Fruit fly (Drosophila melanogaster) whole organism, larva: Measurements from ENCODE around the gene ERR.

Source experiments
- noc ChIP-seq: fragments of 200-800 bp; sonication (Bioruptor generic); optimal IDR thresholded peaks from 3 replicates; lab custom pipeline; 2019; ENCODE audit warnings: missing biosample characterization, mild to moderate bottlenecking, missing genetic modification characterization, moderate library complexity

Gene ERR

DNA sequence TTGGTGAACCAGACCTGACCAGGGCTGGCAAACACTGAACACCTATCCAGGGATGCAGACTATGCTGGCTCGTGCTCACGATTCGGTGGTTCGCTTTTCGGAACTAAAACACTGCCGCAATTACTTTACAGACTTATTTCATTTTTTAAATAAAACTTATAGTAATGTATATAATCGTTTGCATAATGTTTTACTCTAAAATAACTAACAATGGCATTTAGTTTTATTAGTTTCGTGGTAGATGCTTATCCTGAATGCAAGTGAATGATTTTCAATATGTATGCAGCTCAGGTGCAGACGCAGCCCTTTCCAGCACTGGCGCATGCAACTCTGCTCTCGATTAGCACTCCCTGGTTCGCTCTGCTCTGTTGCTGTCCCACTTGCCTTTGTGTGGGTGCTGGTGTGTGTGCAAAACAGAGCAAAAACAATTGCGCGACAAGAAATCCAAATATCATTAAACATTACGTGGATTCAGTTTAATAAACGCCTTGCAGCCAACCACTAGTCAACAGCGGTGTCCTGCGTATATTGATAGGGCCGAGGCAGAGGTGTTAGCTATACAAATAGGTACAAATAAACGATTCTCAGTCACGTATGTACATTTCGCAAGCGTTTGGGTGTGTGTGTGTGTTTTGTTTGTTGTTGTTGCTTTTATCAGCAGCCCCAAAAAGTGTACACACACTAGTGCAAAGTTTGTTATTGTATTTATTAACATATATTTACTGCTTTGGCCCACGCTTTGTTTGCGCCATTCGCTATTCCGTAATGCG, at the start of gene ERR, which contains the start of gene Atg18a:
ERR (minus strand) TSS at position 45 of the 770 bp plus-strand sequence.
Atg18a (plus strand) TSS at position 231 of the 770 bp plus-strand sequence.
- TF ChIP-seq noc (tag; lab: Kevin White, UChicago) = peak; percentile 89

DNA sequence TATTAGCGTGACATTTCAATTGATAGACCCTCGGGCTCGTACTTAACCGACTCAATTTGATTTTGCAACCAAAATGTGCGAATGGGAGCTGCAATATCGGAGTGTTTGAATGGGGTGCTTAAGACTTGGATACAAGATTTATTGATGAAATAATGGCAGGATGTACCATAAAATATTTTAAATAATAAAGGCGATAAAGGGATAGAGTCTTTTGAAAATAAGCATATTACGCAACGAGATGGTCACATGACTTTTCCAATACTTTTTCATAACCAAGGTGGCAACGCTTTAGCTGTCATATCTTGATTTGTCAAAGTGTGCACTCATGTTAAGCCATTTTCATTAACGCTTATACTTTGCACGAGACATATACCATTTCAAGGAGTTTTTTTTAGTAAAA, 42.5 kb upstream of the ERR start, which contains the start of gene eIF4E3:
eIF4E3 (plus strand) TSS at position 301 of the 400 bp plus-strand sequence.
- no peak for TF ChIP-seq noc (tag; lab: Kevin White, UChicago)

DNA sequence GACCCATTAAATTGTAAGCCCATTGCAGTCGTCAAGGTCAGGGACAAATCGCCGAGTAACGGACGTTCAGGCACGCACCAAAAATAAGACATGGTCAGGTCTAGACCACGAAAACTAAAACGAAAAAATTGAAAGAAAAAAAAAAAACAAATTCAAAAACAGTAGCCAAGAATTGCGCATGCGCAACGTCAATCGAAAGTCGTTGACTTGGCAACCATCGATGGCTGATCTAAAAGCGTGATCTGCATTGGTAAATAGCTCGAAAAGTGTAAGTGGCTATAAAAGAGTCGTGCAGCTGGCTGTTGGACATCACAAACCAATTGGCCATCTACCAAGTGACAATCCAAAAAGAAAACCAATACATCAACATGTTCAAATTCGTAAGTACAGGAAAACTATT, 35.4 kb upstream of the ERR start, which contains the start of gene CG13678:
CG13678 (plus strand) TSS at position 307 of the 400 bp plus-strand sequence.
- no peak for TF ChIP-seq noc (tag; lab: Kevin White, UChicago)

DNA sequence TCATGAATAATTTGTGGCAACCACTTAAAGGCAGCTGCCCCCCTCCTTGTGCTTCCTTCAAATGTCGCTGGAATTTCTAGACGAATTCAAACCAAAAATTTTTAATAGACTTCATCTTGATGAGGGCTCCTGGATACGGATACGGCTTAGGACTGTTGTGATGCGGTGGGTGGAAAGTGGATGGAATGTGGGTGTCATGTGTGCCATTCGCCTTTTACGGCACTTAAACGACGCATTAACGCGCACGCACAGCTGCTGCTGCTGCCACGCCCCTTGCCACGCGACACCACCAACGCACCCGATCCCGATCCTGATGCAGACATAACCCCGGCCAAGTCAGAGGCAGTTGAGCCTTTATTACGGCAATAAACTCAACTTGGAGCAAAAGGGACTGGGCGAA, 33.2 kb upstream of the ERR start:
- TF ChIP-seq noc (tag; lab: Kevin White, UChicago) = no peak

DNA sequence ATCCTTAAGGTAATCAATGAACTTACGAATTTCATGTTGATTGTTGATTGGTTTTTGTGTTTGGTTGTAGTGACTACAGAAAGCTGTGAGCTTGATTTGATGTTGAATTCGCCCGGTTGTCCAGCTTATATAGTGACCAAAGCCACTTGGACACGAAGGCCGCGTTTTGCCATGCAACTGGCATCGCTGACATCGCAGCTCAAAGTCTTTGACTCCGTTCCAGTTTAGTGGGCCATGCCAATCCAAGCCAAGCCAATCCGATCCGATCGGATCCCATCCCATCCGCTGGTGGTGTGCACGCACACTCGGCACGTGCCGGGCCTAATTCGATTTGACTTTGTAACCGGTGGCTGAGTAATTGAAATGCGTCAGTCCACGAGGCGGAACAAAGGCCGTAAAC, 32.4 kb upstream of the ERR start, which contains the start of gene CG13674:
CG13674 (minus strand) TSS at position 101 of the 400 bp plus-strand sequence.
- TF ChIP-seq noc (tag; lab: Kevin White, UChicago) = no peak

DNA sequence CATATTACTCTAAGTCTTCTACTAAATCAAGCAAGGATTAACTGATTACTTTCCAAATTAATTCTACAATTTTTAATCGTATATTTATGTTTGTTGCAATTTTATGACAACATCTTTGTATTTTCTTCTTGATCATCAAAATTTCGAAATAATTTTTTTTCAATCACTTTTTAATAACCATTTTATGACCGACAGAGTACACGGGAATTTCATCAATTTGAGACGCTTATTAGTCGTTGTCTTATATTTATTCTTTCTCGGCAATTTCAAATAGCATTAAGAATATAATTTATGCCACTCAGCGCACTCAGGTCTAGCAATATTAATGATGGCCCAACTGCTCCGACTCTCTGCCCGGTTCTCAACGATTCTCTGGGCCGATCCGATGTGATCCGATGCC, 28.5 kb upstream of the ERR start, which contains the start of gene CG8012:
CG8012 (plus strand) TSS at position 301 of the 400 bp plus-strand sequence.
- TF ChIP-seq noc (tag; lab: Kevin White, UChicago) = no peak

DNA sequence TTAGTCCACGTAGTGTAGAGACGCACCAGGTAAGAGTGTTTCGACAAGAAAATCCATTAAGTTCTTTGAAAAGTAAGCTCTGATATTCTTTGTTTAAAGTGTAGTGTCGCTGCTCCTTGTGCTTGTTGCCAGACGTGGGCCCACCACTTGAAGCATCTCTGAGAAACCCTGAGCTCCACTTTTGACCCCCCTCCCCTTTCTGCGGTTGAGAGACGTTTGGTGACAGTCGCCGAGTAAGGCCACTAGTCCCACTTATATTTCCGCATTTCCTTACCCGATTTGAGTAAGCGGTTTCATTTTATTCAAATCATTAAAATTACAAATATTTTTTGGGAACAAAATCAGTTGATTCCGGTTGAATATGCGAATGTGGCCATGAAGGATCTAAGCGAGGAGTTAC, 25.1 kb upstream of the ERR start, which contains the start of gene CG8006:
CG8006 (plus strand) TSS at position 301 of the 400 bp plus-strand sequence.
- TF ChIP-seq noc (tag; lab: Kevin White, UChicago) = no peak

DNA sequence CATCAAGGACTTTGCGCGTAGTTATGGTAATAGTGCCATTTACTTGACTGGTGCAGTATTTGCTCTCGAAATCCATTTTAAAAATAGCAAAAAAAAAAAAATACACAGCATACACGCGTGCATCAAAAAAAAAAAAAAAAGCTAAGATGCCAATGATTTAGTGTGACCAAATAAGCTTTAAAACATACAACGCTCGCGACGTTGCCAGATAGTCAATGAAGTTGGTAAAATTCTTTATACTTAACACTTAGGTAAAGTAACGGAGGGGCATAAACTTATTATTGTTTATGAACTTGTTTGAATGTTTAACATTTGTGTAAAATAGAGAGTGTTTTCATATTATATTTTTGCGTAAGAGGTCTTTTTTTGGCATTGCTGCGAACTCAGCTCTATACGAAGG, 24.1 kb upstream of the ERR start, which contains the start of gene tut:
tut (minus strand) TSS at position 148 of the 400 bp plus-strand sequence.
- TF ChIP-seq noc (tag; lab: Kevin White, UChicago) = no peak

DNA sequence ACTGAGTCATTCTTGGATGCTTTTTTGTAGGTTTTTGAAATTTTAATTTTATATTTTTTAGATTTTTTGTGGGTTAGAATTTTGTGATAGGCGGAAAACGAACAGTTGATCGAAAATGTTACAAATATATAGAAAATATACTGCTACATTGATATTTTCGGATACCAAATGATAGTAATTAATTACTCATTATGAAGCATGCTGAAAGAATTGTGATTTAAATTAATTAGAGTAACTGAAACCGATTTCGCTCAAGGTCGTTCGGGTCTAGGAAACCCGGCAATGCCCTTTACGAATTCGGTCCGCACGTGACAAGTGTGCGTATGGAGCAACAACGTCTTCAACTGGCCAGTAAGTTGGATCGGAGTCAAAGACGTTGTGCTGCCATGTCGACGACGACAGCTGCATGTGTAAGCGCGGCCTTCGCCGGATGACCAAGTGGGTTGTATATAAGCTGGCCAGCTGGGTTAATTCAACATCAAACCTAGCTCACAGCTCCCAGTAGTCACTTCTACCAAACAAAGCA, 15.9 kb upstream of the ERR start, which contains the start of the genes CG7366 and CG13679:
CG7366 (minus strand) TSS at position 101 of the 526 bp plus-strand sequence.
CG13679 (plus strand) TSS at position 476 of the 526 bp plus-strand sequence.
- TF ChIP-seq noc (tag; lab: Kevin White, UChicago) = no peak

DNA sequence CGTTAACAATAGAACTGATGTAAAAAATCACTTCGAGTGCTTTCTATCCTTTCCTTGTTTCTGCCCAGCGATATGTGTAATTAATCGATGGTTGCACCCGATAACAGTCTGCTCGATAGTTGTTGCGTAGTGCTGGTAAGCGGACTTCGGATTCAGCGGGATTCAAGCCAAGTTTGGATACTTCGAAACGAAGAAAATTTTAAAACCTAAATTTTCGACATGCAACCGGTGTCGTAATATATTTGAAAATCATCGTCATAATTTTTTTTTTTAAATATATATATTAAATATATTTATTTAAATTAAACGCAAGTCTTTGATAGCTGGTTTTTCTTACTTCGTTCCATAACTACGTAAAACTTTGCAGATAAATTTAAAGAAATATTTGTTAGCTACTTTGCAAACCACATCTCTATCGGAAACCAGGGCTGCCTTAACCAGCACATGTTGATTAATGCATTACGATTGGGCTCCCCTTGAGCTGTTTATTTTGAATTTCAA, 11.4 kb upstream of the ERR start, which contains the start of the genes UbcE2M and Dhps:
UbcE2M (minus strand) TSS at position 209 of the 501 bp plus-strand sequence.
Dhps (plus strand) TSS at position 429 of the 501 bp plus-strand sequence.
- peak; percentile 83 for TF ChIP-seq noc (tag; lab: Kevin White, UChicago)

DNA sequence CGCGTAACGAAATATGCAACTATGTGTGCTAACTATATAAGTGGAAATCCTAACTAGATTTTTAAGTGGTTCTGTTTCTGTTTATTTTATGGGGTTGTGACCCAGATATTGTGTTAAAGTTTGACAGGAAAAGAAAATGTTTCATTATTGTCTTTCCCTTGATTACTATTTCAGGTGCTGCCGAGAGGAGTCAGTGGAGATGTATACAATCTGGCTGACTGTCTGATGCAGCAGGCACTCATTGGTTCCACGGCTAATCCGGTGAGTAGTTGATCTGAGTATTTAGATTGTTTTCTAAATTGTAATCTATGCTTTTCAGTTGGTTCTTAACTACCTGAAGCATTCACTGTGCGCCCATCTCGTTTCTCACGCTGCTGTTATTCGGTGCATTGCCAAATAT, 6.5 kb upstream of the ERR start, which contains the start of gene CG7387:
CG7387 (minus strand) TSS at position 101 of the 400 bp plus-strand sequence.
- no peak for TF ChIP-seq noc (tag; lab: Kevin White, UChicago)

DNA sequence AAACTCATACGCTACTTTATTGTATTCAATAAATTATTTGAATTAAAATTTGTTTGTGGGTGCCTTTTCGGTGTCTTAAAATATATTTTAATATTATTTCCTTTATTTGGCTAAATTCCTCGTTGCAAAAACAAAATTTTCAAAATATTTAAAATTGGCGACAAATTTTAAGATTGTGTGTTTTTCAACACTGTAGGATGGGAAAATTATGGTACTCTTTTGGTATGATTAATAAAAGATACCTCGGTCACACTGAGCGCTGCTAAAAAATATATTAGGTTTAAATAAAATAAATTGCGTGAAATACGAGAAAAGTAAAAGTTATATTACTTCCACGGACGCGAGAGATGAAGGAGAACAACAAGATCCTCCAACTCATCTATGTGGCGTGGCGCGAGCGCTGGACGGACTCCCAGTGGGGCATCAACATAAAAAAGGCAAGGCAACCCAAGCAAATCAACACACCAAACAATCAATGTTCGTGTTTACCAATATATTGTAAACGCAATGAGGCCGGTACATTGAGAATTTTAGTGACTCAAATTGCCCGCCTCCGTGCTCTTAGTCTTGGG, 4.7 kb upstream of the ERR start, which contains the start of gene MED24:
MED24 (plus strand) TSS at position 229 of the 572 bp plus-strand sequence.
- no peak for TF ChIP-seq noc (tag; lab: Kevin White, UChicago)

DNA sequence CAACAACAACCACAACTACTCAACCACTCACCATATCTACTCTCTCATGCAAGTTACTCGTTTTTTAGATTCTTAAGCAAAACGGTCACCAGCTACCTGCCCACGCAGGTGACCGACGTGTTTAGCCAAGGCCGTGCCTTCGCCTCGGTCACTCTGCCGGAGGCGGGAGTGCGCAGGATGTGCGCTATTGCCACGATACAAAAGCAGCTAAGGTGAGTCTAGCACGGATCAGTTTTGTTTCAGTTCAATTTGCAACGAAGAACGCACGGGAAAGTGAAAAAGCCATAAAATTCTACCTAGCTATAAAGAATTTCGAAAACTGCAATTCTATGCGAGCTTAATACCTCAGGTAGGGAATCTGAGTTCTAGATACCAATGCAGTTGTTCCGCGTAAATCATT, 2.8 kb upstream of the ERR start:
- no peak for TF ChIP-seq noc (tag; lab: Kevin White, UChicago)

DNA sequence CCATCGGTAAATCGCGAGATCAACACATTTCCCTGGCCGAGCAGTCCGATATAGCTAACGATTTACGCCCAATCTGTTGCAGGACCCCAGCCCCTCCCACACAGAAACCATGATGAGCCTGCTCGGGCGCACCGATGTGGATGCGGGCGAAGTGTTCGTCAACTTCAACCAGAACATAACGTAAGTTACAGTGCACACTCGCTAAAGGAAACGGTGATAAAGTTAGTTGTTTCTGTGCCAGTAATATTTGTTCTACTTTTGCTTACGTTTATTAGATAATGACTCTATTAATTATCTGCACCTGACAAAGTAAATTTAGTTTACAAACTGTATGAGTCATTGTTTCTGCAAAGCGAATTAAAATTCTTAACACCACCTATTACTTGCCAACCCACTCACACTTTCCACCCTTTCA, 933 bp upstream of the ERR start:
- TF ChIP-seq noc (tag; lab: Kevin White, UChicago) = no peak
